Fruit fly (Drosophila melanogaster): ENCODE results near the gene CG31103.

DNA sequence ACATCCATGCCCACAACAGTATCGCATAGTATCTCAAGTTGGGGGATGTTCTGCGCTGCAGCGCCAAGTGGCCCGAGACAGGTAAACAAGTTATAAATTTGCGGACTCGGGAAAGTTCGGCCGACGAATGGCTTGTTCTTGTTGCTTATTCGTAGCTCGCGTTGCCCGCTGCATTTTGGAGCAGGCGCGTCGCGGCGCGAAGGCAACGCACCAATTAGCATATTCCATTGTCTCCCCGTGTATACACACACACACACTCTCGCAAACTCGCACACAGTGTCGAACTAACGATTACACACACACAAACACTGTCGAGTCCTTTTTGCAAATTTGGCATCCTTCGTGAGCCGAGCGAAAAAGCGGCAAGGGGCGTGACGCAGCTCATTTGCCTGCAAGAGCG, 30.1 kb upstream of the CG31103 start:
- no peak for TF ChIP-seq CG8478 (optimal IDR thresholded peaks at IDR 0.05)
- TF ChIP-seq CTCF (optimal IDR thresholded peaks at IDR 0.05) = no peak

Measured in S2 (cell line).